Worm (Caenorhabditis elegans): ENCODE results near the gene C15C8.4.
A peak's percentile ranks its signal among the peaks of the same experiment; 100 is the strongest.

Gene C15C8.4

DNA sequence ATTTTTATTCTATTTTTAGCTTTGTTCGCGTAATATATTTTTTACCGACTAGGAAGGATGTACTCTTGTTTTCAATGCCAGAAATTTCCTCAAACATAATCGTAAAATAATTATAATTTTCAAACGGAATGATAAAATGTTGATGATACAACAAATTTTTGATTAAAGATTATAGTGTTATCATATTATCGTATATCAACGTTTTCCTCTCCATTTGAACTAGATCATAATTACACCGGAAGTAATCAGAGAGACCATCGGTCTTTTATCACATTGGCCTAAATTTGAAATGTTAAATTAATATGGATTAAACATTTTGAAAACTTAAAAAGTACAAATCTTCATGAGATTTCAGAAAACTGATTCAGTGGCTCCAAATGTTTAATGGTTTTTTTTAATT, 14.5 kb downstream of the C15C8.4 start:
- peak; percentile 61 for TF ChIP-seq nhr-28 (tag; optimal IDR thresholded peaks at IDR 0.05)
- TF ChIP-seq saeg-2 (GFP tag; IDR thresholded peaks at IDR 0.05), result no peak
- no peak for TF ChIP-seq ceh-32 (tag; optimal IDR thresholded peaks at IDR 0.05; ENCODE audit: poor library complexity)
- no peak for TF ChIP-seq vab-7 (GFP tag; IDR thresholded peaks at IDR 0.05)
- TF ChIP-seq pqm-1 (tag; optimal IDR thresholded peaks at IDR 0.05), result peak; percentile 58
- peak; percentile 19 for TF ChIP-seq hlh-11 (tag; optimal IDR thresholded peaks at IDR 0.05)
- no peak for TF ChIP-seq ZK546.5 (tag; optimal IDR thresholded peaks at IDR 0.05)
- TF ChIP-seq daf-16 (GFP tag; optimal IDR thresholded peaks at IDR 0.05), result no peak
- TF ChIP-seq daf-16 (tag; optimal IDR thresholded peaks at IDR 0.05), result peak; percentile 56
- no peak for TF ChIP-seq dpl-1 (GFP tag; optimal IDR thresholded peaks at IDR 0.05)
- TF ChIP-seq nhr-77 (tag; optimal IDR thresholded peaks at IDR 0.05), result peak; percentile 55
- TF ChIP-seq dve-1 (tag; optimal IDR thresholded peaks at IDR 0.05; ENCODE audit: insufficient read depth), result peak; percentile 42

DNA sequence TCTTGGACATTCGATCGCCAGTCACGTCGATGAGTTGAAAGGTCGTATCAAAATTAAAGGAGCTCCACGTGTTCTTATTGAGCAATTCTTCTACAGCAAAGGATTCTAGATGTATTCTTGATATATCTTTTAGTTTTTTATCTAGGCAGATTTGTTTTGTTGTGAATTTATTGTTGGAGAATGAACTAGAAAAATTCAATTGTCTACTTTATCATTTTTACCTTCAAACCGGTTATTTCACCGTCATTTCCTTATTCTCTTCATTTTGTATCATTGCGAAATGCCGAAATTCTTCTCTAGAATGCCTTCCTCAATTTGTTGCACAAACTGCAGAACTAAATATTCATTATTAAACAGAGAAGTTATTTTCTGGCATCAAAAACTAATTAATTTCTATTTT, 18.0 kb downstream of the C15C8.4 start, which contains the start of gene R11D1.10:
Gene R11D1.10 (plus strand): TSS at position 301 of the 400 bp plus-strand sequence.
- TF ChIP-seq daf-19 (GFP tag; conservative IDR thresholded peaks at IDR 0.05), result no peak
- TF ChIP-seq nhr-237 (tag; optimal IDR thresholded peaks at IDR 0.05), result no peak
- TF ChIP-seq unc-39 (tag; optimal IDR thresholded peaks at IDR 0.05), result no peak
- TF ChIP-seq dmd-9 (GFP tag; IDR thresholded peaks at IDR 0.05), result no peak
- no peak for TF ChIP-seq fos-1 (tag; optimal IDR thresholded peaks at IDR 0.05)
- TF ChIP-seq arid-1 (GFP tag; conservative IDR thresholded peaks at IDR 0.05), result no peak
- TF ChIP-seq nhr-102 (tag; optimal IDR thresholded peaks at IDR 0.05), result no peak

DNA sequence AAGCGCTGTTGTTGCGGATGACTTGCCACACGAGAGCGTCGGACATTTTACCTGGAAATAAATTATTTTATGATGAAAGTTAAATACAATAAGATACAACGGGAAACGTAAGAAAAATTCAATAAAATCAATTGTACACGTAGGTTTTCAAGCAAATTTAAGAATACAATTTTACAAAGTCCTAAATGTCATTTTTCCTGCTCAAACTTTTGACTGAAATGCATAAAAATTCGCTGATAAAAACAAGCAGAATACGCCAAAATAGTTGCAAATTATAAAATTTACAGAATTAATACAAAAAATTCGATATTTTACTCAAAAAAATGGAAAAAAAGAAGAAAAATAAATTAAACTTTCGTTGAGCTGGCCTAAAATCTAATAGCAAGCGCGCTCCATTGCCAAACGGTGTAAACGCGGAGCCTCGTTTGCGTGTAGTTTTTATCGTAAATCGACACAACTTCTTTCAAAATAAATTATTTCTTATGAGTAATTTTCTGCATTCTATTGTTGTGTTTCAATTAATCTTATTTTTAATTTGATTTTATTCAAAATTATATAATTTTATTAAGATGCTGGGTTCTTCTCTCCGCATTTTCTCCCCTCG, 19.1 kb downstream of the C15C8.4 start, which contains the start of the genes rpl-28 and mrpl-49:
Gene rpl-28 (minus strand): TSS at position 51 of the 604 bp plus-strand sequence.
Gene mrpl-49 (plus strand): TSS at position 570 of the 604 bp plus-strand sequence.
- peak; percentile 29 for TF ChIP-seq lin-13 (GFP tag; optimal IDR thresholded peaks at IDR 0.05)
- TF ChIP-seq lin-15B (tag; optimal IDR thresholded peaks at IDR 0.05), result peak; percentile 86
- peak; percentile 79 for TF ChIP-seq R02D3.7 (tag; optimal IDR thresholded peaks at IDR 0.05)
- peak; percentile 97 for TF ChIP-seq lin-38 (GFP tag; IDR thresholded peaks at IDR 0.05)
- TF ChIP-seq hlh-30 (tag; optimal IDR thresholded peaks at IDR 0.05; ENCODE audit: insufficient read depth), result peak; percentile 76
- TF ChIP-seq snpc-1.2 (GFP tag; IDR thresholded peaks at IDR 0.05), result no peak
- TF ChIP-seq F37D6.2 (tag; optimal IDR thresholded peaks at IDR 0.05), result peak; percentile 22
- peak; percentile 85 for TF ChIP-seq dpl-1 (GFP tag; optimal IDR thresholded peaks at IDR 0.05)
- no peak for TF ChIP-seq nhr-76 (tag; optimal IDR thresholded peaks at IDR 0.05)
- TF ChIP-seq nhr-77 (tag; optimal IDR thresholded peaks at IDR 0.05), result peak; percentile 96
- no peak for TF ChIP-seq ZK546.5 (tag; optimal IDR thresholded peaks at IDR 0.05)
- no peak for TF ChIP-seq saeg-2 (GFP tag; IDR thresholded peaks at IDR 0.05)
- TF ChIP-seq fkh-10 (GFP tag; optimal IDR thresholded peaks at IDR 0.05), result peak; percentile 57
- no peak for TF ChIP-seq hif-1 (tag; optimal IDR thresholded peaks at IDR 0.05)
- TF ChIP-seq nhr-28 (tag; optimal IDR thresholded peaks at IDR 0.05), result peak; percentile 80
- TF ChIP-seq daf-8 (GFP tag; IDR thresholded peaks at IDR 0.05), result no peak
- no peak for TF ChIP-seq duxl-1 (tag; optimal IDR thresholded peaks at IDR 0.05; ENCODE audit: poor library complexity)
- no peak for TF ChIP-seq daf-16 (GFP tag; optimal IDR thresholded peaks at IDR 0.05)
- peak; percentile 57 for TF ChIP-seq daf-16 (tag; optimal IDR thresholded peaks at IDR 0.05)
- peak; percentile 67 for TF ChIP-seq dmd-6 (GFP tag; IDR thresholded peaks at IDR 0.05)
- no peak for TF ChIP-seq F10B5.3 (tag; optimal IDR thresholded peaks at IDR 0.05)
- no peak for TF ChIP-seq nhr-48 (tag; optimal IDR thresholded peaks at IDR 0.05)
- TF ChIP-seq ceh-62 (tag; optimal IDR thresholded peaks at IDR 0.05), result no peak
- TF ChIP-seq rbr-2 (tag; optimal IDR thresholded peaks at IDR 0.05), result peak; percentile 73
- no peak for TF ChIP-seq cey-2 (tag; optimal IDR thresholded peaks at IDR 0.05; ENCODE audit: borderline replicate concordance, insufficient read depth)
- peak; percentile 46 for TF ChIP-seq aha-1 (tag)
- TF ChIP-seq pha-4 (GFP tag; IDR thresholded peaks at IDR 0.05), result no peak
- TF ChIP-seq pha-4 (tag; optimal IDR thresholded peaks at IDR 0.05), result no peak
- TF ChIP-seq Y5F2A.4 (GFP tag; optimal IDR thresholded peaks at IDR 0.05), result no peak
- peak; percentile 99 for TF ChIP-seq T20F7.1 (GFP tag; optimal IDR thresholded peaks at IDR 0.05)
- 0 out of 2 replicates have a peak, but pooled peaks have one; percentile 43 for TF ChIP-seq T26A8.4 (GFP tag; IDR thresholded peaks at IDR 0.05)
- no peak for TF ChIP-seq attf-4 (tag; optimal IDR thresholded peaks at IDR 0.05)
- TF ChIP-seq mdl-1 (tag; optimal IDR thresholded peaks at IDR 0.05), result peak in 1 of 2 experiments; percentile 20
- TF ChIP-seq arid-1 (GFP tag; conservative IDR thresholded peaks at IDR 0.05), result no peak
- TF ChIP-seq dve-1 (tag; optimal IDR thresholded peaks at IDR 0.05; ENCODE audit: insufficient read depth), result peak; percentile 90
- no peak for TF ChIP-seq mes-2 (tag; optimal IDR thresholded peaks at IDR 0.05; ENCODE audit: poor library complexity, severe bottlenecking)
